Worm (Caenorhabditis elegans) whole organism, young adult: ENCODE results near the gene F19F10.14.

Source experiments
- B0261.1 ChIP-seq: sonication (generic microtip); optimal IDR thresholded peaks from 2 replicates; lab custom pipeline; 2016; ENCODE audit warnings: mild to moderate bottlenecking, missing genetic modification characterization, moderate library complexity, missing compliant biosample characterization
- F22D6.2 ChIP-seq: sonication (generic microtip); optimal IDR thresholded peaks from 2 replicates; lab custom pipeline; 2016; ENCODE audit warnings: mild to moderate bottlenecking, missing genetic modification characterization, missing compliant biosample characterization
- atf-7 ChIP-seq: sonication (generic microtip); optimal IDR thresholded peaks from 2 replicates; lab custom pipeline; 2017; ENCODE audit warnings: mild to moderate bottlenecking, missing genetic modification characterization, missing compliant biosample characterization
- ceh-91 ChIP-seq: fragments of 200-800 bp; sonication (Bioruptor generic); IDR thresholded peaks from 2 replicates; pipeline ENCODE4 v1.3.6; 2022; ENCODE audit warnings: missing genetic modification reagents, missing genetic modification characterization, missing compliant biosample characterization

DNA sequence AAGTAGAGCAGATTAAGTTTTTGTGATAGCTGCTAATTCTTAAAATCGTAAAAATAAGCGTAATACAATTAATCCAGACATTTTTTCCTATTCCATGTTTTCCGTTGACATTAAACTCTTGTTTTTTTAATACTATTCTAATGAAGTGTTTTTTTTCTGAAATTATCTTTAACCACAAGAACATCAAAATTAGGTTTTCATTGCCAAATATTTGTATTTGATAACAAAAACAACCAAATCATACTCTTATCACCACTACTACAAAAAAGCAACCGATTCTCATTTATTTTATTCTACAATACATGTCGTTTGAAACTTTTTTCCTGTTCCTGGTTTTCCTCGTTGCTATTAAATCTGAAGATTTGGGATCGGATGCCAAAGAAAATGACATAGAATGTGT is 43.7 kb downstream of the F19F10.14 start, which contains the start of gene C54F6.17:
- no peak for TF ChIP-seq F22D6.2 (tag; lab: Kevin White, UChicago)
- TF ChIP-seq B0261.1 (tag; lab: Kevin White, UChicago): no peak
- TF ChIP-seq atf-7: no peak
- TF ChIP-seq ceh-91 (GFP tag; lab: Robert Waterston, UW): no peak
